Fruit fly (Drosophila melanogaster): ENCODE results near the gene CG11537.

The CG11537 gene

dm6 chr3L:3081146-3081872, 61.9 kb downstream of the CG11537 start (continued):
- TF ChIP-seq CG1832 (GFP tag; optimal IDR thresholded peaks at IDR 0.05), result no peak
- peak; percentile 76 for TF ChIP-seq CG34224 (GFP tag; IDR thresholded peaks at IDR 0.05; ENCODE audit: partially characterized antibody)
- TF ChIP-seq tx (GFP tag; optimal IDR thresholded peaks at IDR 0.05), result peak; percentile 96
- TF ChIP-seq CG18476 (GFP tag; optimal IDR thresholded peaks at IDR 0.05), result peak; percentile 98
- peak; percentile 99 for TF ChIP-seq Hand (GFP tag; optimal IDR thresholded peaks at IDR 0.05)
- TF ChIP-seq toy (GFP tag; IDR thresholded peaks at IDR 0.05), result peak; percentile 93
- peak; percentile 81 for TF ChIP-seq Bgb (GFP tag; IDR thresholded peaks at IDR 0.05; ENCODE audit: partially characterized antibody)
- TF ChIP-seq Ptx1 (GFP tag; IDR thresholded peaks at IDR 0.05), result peak; percentile 99
- TF ChIP-seq ssp (GFP tag; IDR thresholded peaks at IDR 0.05), result peak; percentile 92
- peak in 1 of 2 experiments; percentile 77 for TF ChIP-seq Hr78 (GFP tag; optimal IDR thresholded peaks at IDR 0.05)
- TF ChIP-seq gro (GFP tag; optimal IDR thresholded peaks at IDR 0.05), result peak; percentile 97
- TF ChIP-seq CG4360 (GFP tag; IDR thresholded peaks at IDR 0.05), result peak; percentile 83
- TF ChIP-seq tap (tag; optimal IDR thresholded peaks at IDR 0.05), result peak; percentile 98
- peak; percentile 94 for TF ChIP-seq Camta (GFP tag; optimal IDR thresholded peaks at IDR 0.05)
- TF ChIP-seq CG14965 (GFP tag; optimal IDR thresholded peaks at IDR 0.05; ENCODE audit: borderline replicate concordance), result peak; percentile 72
- TF ChIP-seq Dek (tag; optimal IDR thresholded peaks at IDR 0.05), result peak; percentile 98
- TF ChIP-seq CG1792 (GFP tag; optimal IDR thresholded peaks at IDR 0.05), result peak; percentile 90
- peak; percentile 99 for TF ChIP-seq CG17359 (tag; optimal IDR thresholded peaks at IDR 0.05)
- TF ChIP-seq Adf1 (GFP tag; IDR thresholded peaks at IDR 0.05), result peak; percentile 98
- TF ChIP-seq da (GFP tag; optimal IDR thresholded peaks at IDR 0.05), result peak; percentile 92
- peak; percentile 88 for TF ChIP-seq CG10321 (GFP tag; IDR thresholded peaks at IDR 0.05)
- peak; percentile 97 for TF ChIP-seq CG7372 (GFP tag; IDR thresholded peaks at IDR 0.05)
- peak; percentile 97 for TF ChIP-seq CG10654 (GFP tag; optimal IDR thresholded peaks at IDR 0.05)
- peak; percentile 45 for TF ChIP-seq pros (GFP tag; optimal IDR thresholded peaks at IDR 0.05)
- TF ChIP-seq ash1 (GFP tag; optimal IDR thresholded peaks at IDR 0.05), result peak; percentile 77
- TF ChIP-seq usp (GFP tag; optimal IDR thresholded peaks at IDR 0.05), result no peak
- peak; percentile 97 for TF ChIP-seq sr (GFP tag; IDR thresholded peaks at IDR 0.05)
- peak; percentile 98 for TF ChIP-seq cwo (GFP tag; optimal IDR thresholded peaks at IDR 0.05)
- peak; percentile 96 for TF ChIP-seq Abd-B (GFP tag; optimal IDR thresholded peaks at IDR 0.05)
- peak; percentile 97 for TF ChIP-seq fd64A (GFP tag; optimal IDR thresholded peaks at IDR 0.05)
- peak; percentile 95 for TF ChIP-seq CG14710 (tag; optimal IDR thresholded peaks at IDR 0.05)
- peak; percentile 99 for TF ChIP-seq HmgZ (tag; optimal IDR thresholded peaks at IDR 0.05)
- TF ChIP-seq Sry-β (GFP tag; optimal IDR thresholded peaks at IDR 0.05), result peak; percentile 64
- TF ChIP-seq Ssrp (tag; optimal IDR thresholded peaks at IDR 0.05), result peak; percentile 97
- peak; percentile 96 for TF ChIP-seq ewg (GFP tag; optimal IDR thresholded peaks at IDR 0.05)
- TF ChIP-seq CG15479 (GFP tag; optimal IDR thresholded peaks at IDR 0.05), result peak; percentile 19
- TF ChIP-seq Deaf1 (tag; optimal IDR thresholded peaks at IDR 0.05), result peak; percentile 90
- TF ChIP-seq CG34422 (GFP tag; IDR thresholded peaks at IDR 0.05), result peak; percentile 99
- TF ChIP-seq CG31224 (GFP tag; IDR thresholded peaks at IDR 0.05), result peak; percentile 95
- TF ChIP-seq CG3726 (GFP tag; IDR thresholded peaks at IDR 0.05), result peak; percentile 97
- TF ChIP-seq ERR (GFP tag; optimal IDR thresholded peaks at IDR 0.05), result peak; percentile 95
- peak; percentile 98 for TF ChIP-seq Mad (GFP tag; optimal IDR thresholded peaks at IDR 0.05)
- peak; percentile 99 for TF ChIP-seq CG11695 (GFP tag; IDR thresholded peaks at IDR 0.05)
- TF ChIP-seq Rfx (GFP tag; IDR thresholded peaks at IDR 0.05), result peak; percentile 99
- TF ChIP-seq Hey (tag; optimal IDR thresholded peaks at IDR 0.05), result peak; percentile 89
- TF ChIP-seq croc (GFP tag; conservative IDR thresholded peaks at IDR 0.05), result peak; percentile 96
- TF ChIP-seq CG15073 (GFP tag; optimal IDR thresholded peaks at IDR 0.05), result peak; percentile 87
- TF ChIP-seq CG6683 (GFP tag; optimal IDR thresholded peaks at IDR 0.05), result peak; percentile 98
- TF ChIP-seq pzg (GFP tag; optimal IDR thresholded peaks at IDR 0.05), result peak; percentile 33

Data from whole organism, embryonic.